Fruit fly (Drosophila melanogaster): ENCODE data around the gene daed.

The daed gene

dm6 chr2L:2198119-2198494 lies 18.0 kb downstream of the daed start:
- TF ChIP-seq Mnt (GFP tag; optimal IDR thresholded peaks at IDR 0.05) (no peak), toe (GFP tag; optimal IDR thresholded peaks at IDR 0.05) (no peak), kay (GFP tag; ENCODE audit: borderline replicate concordance) (no peak), CG12768 (GFP tag; optimal IDR thresholded peaks at IDR 0.05) (no peak), cnc (optimal IDR thresholded peaks at IDR 0.05) (no peak), Hr96 (GFP tag; optimal IDR thresholded peaks at IDR 0.05) (no peak), CG5204 (GFP tag; optimal IDR thresholded peaks at IDR 0.05) (no peak), CG11617 (GFP tag; optimal IDR thresholded peaks at IDR 0.05) (no peak), CG7045 (GFP tag; optimal IDR thresholded peaks at IDR 0.05) (no peak), bab1 (GFP tag; optimal IDR thresholded peaks at IDR 0.05) (no peak), tj (GFP tag; optimal IDR thresholded peaks at IDR 0.05) (no peak), Clk (GFP tag; optimal IDR thresholded peaks at IDR 0.05) (no peak), pad (GFP tag; optimal IDR thresholded peaks at IDR 0.05) (no peak)

- TF ChIP-seq CG14711 (tag; optimal IDR thresholded peaks at IDR 0.05) = no peak
- no peak for TF ChIP-seq pad (GFP tag; optimal IDR thresholded peaks at IDR 0.05)
- TF ChIP-seq CG1620 (GFP tag; optimal IDR thresholded peaks at IDR 0.05) = no peak
- TF ChIP-seq cic (GFP tag; optimal IDR thresholded peaks at IDR 0.05) = peak; percentile 21
- no peak for TF ChIP-seq ovo (GFP tag; optimal IDR thresholded peaks at IDR 0.05)
- peak; percentile 25 to 34 for TF ChIP-seq cnc (optimal IDR thresholded peaks at IDR 0.05)
- no peak for TF ChIP-seq CG5204 (GFP tag; optimal IDR thresholded peaks at IDR 0.05)
- no peak for TF ChIP-seq Mnt (GFP tag; optimal IDR thresholded peaks at IDR 0.05)
- TF ChIP-seq toe (GFP tag; optimal IDR thresholded peaks at IDR 0.05) = no peak
- TF ChIP-seq Crg-1 (GFP tag; optimal IDR thresholded peaks at IDR 0.05) = no peak
- TF ChIP-seq kay (GFP tag; ENCODE audit: borderline replicate concordance) = peak; percentile 90
- peak; percentile 38 for TF ChIP-seq CG12768 (GFP tag; optimal IDR thresholded peaks at IDR 0.05)
- no peak for TF ChIP-seq Clk (GFP tag; optimal IDR thresholded peaks at IDR 0.05)
- TF ChIP-seq CG33017 (tag; optimal IDR thresholded peaks at IDR 0.05) = no peak
- no peak for TF ChIP-seq tj (GFP tag; optimal IDR thresholded peaks at IDR 0.05)
- TF ChIP-seq CG7045 (GFP tag; optimal IDR thresholded peaks at IDR 0.05) = no peak
- no peak for TF ChIP-seq Hr96 (GFP tag; optimal IDR thresholded peaks at IDR 0.05)
- TF ChIP-seq CG11617 (GFP tag; optimal IDR thresholded peaks at IDR 0.05) = no peak
- no peak for TF ChIP-seq CG7101 (tag; optimal IDR thresholded peaks at IDR 0.05)
- no peak for TF ChIP-seq bab1 (GFP tag; optimal IDR thresholded peaks at IDR 0.05)
These were observed 18.5 kb downstream of the daed start, which contains the start of gene COX7AL2 for dm6 chr2L:2197475-2198118. COX7AL2 (minus strand) TSS chr2L:2197912.

DNA sequence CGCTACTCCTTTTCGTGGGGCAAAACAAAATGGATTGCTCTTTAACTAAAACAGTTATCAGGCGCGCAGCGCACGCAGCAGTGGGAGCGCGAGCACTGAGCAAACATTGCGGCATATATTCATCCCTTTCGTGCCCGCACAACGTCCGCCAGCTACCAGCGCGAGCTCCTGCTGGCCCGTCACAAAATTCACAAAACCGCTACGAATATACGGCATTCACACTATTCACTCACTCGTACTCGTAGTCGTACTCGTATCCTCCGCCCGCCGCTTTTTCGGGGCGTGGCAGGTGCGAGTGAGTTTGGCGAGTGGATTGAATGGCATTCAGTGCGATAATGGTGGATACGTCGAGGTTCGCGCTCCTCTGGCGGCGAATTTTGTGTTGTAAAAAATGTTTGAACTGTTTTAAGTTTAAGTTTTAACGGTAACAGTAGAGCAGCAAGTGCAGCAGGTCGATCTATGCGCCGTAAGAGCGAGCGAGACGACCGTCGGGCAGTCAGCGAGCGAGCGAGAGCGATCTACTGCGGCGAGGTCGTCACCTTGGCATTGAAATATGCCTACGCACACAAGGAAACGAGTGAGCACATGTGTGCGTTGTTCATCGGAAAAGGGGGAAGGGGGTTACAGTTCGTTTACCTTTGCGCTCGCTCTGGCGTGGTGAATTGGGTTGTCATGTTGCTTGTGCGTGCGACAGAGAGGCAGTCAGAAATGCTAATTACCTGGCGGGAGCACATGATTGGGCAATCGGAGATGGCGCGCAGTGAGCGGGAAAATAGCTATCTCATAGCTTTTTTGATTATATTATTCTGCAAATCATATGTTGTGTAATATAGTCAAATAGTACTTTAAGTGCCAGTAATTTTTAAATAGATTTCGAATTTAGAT lies 19.3 kb downstream of the daed start:
- peak; percentile 53 for TF ChIP-seq CG11617 (GFP tag; optimal IDR thresholded peaks at IDR 0.05)
- no peak for TF ChIP-seq CG7045 (GFP tag; optimal IDR thresholded peaks at IDR 0.05)
- TF ChIP-seq cnc (optimal IDR thresholded peaks at IDR 0.05) = peak; percentile 28 to 68
- TF ChIP-seq bab1 (GFP tag; optimal IDR thresholded peaks at IDR 0.05) = peak; percentile 37
- TF ChIP-seq toe (GFP tag; optimal IDR thresholded peaks at IDR 0.05) = peak; percentile 44
- TF ChIP-seq cic (GFP tag; optimal IDR thresholded peaks at IDR 0.05) = peak; percentile 99
- peak; percentile 97 for TF ChIP-seq pad (GFP tag; optimal IDR thresholded peaks at IDR 0.05)
- TF ChIP-seq CG12768 (GFP tag; optimal IDR thresholded peaks at IDR 0.05) = peak; percentile 74
- peak; percentile 35 for TF ChIP-seq CG5204 (GFP tag; optimal IDR thresholded peaks at IDR 0.05)
- peak; percentile 17 for TF ChIP-seq CG1620 (GFP tag; optimal IDR thresholded peaks at IDR 0.05)
- peak; percentile 94 for TF ChIP-seq ovo (GFP tag; optimal IDR thresholded peaks at IDR 0.05)
- TF ChIP-seq CG14711 (tag; optimal IDR thresholded peaks at IDR 0.05) = peak; percentile 32
- peak; percentile 44 for TF ChIP-seq CG7101 (tag; optimal IDR thresholded peaks at IDR 0.05)
- peak; percentile 44 for TF ChIP-seq Crg-1 (GFP tag; optimal IDR thresholded peaks at IDR 0.05)
- no peak for TF ChIP-seq Clk (GFP tag; optimal IDR thresholded peaks at IDR 0.05)
- TF ChIP-seq Mnt (GFP tag; optimal IDR thresholded peaks at IDR 0.05) = peak; percentile 99
- peak; percentile 98 for TF ChIP-seq tj (GFP tag; optimal IDR thresholded peaks at IDR 0.05)
- peak; percentile 67 for TF ChIP-seq kay (GFP tag; ENCODE audit: borderline replicate concordance)
- TF ChIP-seq CG33017 (tag; optimal IDR thresholded peaks at IDR 0.05) = peak; percentile 45
- peak; percentile 49 for TF ChIP-seq Hr96 (GFP tag; optimal IDR thresholded peaks at IDR 0.05)

DNA sequence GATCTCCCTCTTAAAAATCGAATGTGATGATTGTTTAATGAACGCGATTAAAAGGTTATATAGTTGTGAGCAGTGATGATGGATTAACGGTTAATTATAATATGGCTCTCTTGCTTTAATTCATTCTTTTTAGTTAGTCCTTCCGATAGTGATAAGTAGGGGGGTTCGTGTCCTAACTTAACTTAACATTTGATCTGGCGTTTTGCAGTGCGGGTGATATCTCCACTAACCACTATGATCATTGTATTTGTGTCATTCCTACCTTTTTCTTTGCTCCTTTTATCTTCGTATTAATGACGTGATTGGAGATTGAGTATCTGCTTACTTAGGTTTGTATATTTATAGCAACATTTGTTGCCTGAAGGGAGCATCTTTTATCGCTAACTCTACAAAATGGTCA lies 20.8 kb downstream of the daed start:
- TF ChIP-seq CG14711 (tag; optimal IDR thresholded peaks at IDR 0.05) (no peak), pad (GFP tag; optimal IDR thresholded peaks at IDR 0.05) (peak; percentile 89)

- TF ChIP-seq Mnt (GFP tag; optimal IDR thresholded peaks at IDR 0.05) (no peak), toe (GFP tag; optimal IDR thresholded peaks at IDR 0.05) (no peak), pad (GFP tag; optimal IDR thresholded peaks at IDR 0.05) (no peak), CG7101 (tag; optimal IDR thresholded peaks at IDR 0.05) (no peak), ovo (GFP tag; optimal IDR thresholded peaks at IDR 0.05) (no peak), tj (GFP tag; optimal IDR thresholded peaks at IDR 0.05) (peak; percentile 38), CG33017 (tag; optimal IDR thresholded peaks at IDR 0.05) (no peak)
These were observed 21.7 kb downstream of the daed start for dm6 chr2L:2194305-2194828.

DNA sequence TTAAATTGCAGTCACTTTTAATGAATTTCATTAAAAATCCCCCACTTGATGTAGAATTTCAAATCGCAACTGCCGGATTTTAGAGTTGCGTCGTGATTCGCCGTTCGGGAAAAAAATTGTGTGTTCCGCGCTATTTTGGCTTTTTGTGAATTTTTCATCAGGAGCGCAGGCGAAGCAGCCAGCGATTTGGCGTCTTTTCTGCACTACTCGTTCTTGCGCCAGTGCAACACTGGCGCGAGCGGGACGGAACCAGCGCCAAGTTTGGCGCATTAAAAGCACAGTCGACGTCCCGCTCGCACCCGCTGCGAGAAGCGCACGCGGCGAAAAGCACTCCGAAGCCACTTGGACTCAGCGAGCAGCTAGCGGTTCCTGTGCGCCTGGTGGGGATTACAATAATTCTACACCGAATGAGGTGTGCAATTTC lies 22.7 kb downstream of the daed start:
- TF ChIP-seq Hr96 (GFP tag; optimal IDR thresholded peaks at IDR 0.05) = peak; percentile 83
- TF ChIP-seq toe (GFP tag; optimal IDR thresholded peaks at IDR 0.05) = peak; percentile 54
- peak; percentile 99 for TF ChIP-seq Mnt (GFP tag; optimal IDR thresholded peaks at IDR 0.05)
- peak; percentile 16 for TF ChIP-seq CG33017 (tag; optimal IDR thresholded peaks at IDR 0.05)
- peak; percentile 76 for TF ChIP-seq CG1620 (GFP tag; optimal IDR thresholded peaks at IDR 0.05)
- peak; percentile 47 for TF ChIP-seq CG12768 (GFP tag; optimal IDR thresholded peaks at IDR 0.05)
- TF ChIP-seq pad (GFP tag; optimal IDR thresholded peaks at IDR 0.05) = peak; percentile 86
- no peak for TF ChIP-seq CG5204 (GFP tag; optimal IDR thresholded peaks at IDR 0.05)
- peak; percentile 92 for TF ChIP-seq tj (GFP tag; optimal IDR thresholded peaks at IDR 0.05)
- peak; percentile 39 for TF ChIP-seq CG7101 (tag; optimal IDR thresholded peaks at IDR 0.05)
- TF ChIP-seq CG14711 (tag; optimal IDR thresholded peaks at IDR 0.05) = peak; percentile 92
- TF ChIP-seq cic (GFP tag; optimal IDR thresholded peaks at IDR 0.05) = peak; percentile 95
- TF ChIP-seq Crg-1 (GFP tag; optimal IDR thresholded peaks at IDR 0.05) = peak; percentile 52
- TF ChIP-seq bab1 (GFP tag; optimal IDR thresholded peaks at IDR 0.05) = peak; percentile 85
- peak; percentile 3 for TF ChIP-seq Clk (GFP tag; optimal IDR thresholded peaks at IDR 0.05)
- TF ChIP-seq kay (GFP tag; ENCODE audit: borderline replicate concordance) = no peak
- TF ChIP-seq cnc (optimal IDR thresholded peaks at IDR 0.05) = no peak
- TF ChIP-seq ovo (GFP tag; optimal IDR thresholded peaks at IDR 0.05) = peak; percentile 82
- TF ChIP-seq CG7045 (GFP tag; optimal IDR thresholded peaks at IDR 0.05) = peak; percentile 29
- TF ChIP-seq CG11617 (GFP tag; optimal IDR thresholded peaks at IDR 0.05) = peak; percentile 43

All from whole organism, adult.